Worm (Caenorhabditis elegans) whole organism, L1 larva: ENCODE measurements around the gene mrps-2.

Experiments
- C34B4.2 ChIP-seq: sonication (generic microtip); optimal IDR thresholded peaks from 2 replicates; lab custom pipeline; 2017; ENCODE audit warnings: mild to moderate bottlenecking, missing genetic modification characterization, missing compliant biosample characterization
- F16B12.6 ChIP-seq: fragments of 150-350 bp; optimal IDR thresholded peaks from 2 replicates; lab custom pipeline; 2014; ENCODE audit warnings: missing biosample characterization, missing genetic modification characterization
- alr-1 ChIP-seq: fragments of 200-800 bp; sonication (Bioruptor generic); optimal IDR thresholded peaks from 2 replicates; lab custom pipeline; 2018; ENCODE audit warnings: borderline replicate concordance, mild to moderate bottlenecking, missing genetic modification characterization, missing compliant biosample characterization
- aly-2 ChIP-seq: fragments of 150-350 bp; optimal IDR thresholded peaks from 2 replicates; lab custom pipeline; 2014; ENCODE audit warnings: missing biosample characterization, missing genetic modification characterization
- blmp-1 ChIP-seq: fragments of 150-350 bp; optimal IDR thresholded peaks from 2 replicates; lab custom pipeline; 2014; ENCODE audit warnings: missing biosample characterization, missing genetic modification characterization
- ceh-8 ChIP-seq: fragments of 200-800 bp; sonication (Bioruptor generic); optimal IDR thresholded peaks from 2 replicates; lab custom pipeline; 2018; ENCODE audit warnings: mild to moderate bottlenecking, missing genetic modification characterization, moderate library complexity, missing compliant biosample characterization
- ceh-82 ChIP-seq, 3 experiments: fragments of 150-350 bp in 1 of 3; sonication (generic microtip) in 2 of 3; optimal IDR thresholded peaks; 2 replicates each; lab custom pipeline; 2014 to 2017; ENCODE audit warnings: missing biosample characterization in 3 of 3, missing genetic modification characterization in 3 of 3
- ceh-90 ChIP-seq: sonication (generic microtip); optimal IDR thresholded peaks from 2 replicates; lab custom pipeline; 2016; ENCODE audit warnings: missing genetic modification characterization, missing compliant biosample characterization
- ces-1 ChIP-seq: fragments of 150-350 bp; optimal IDR thresholded peaks from 2 replicates; lab custom pipeline; 2014; ENCODE audit warnings: missing biosample characterization, missing genetic modification reagents, missing genetic modification characterization
- dsc-1 ChIP-seq: sonication (generic microtip); optimal IDR thresholded peaks from 2 replicates; lab custom pipeline; 2016; ENCODE audit warnings: mild to moderate bottlenecking, missing genetic modification characterization, missing compliant biosample characterization
- efl-1 ChIP-seq, 4 experiments: fragments of 150-350 bp; optimal IDR thresholded peaks in 3 of 4; peaks in 1 of 4; 1 replicate in 1 of 4; 2 replicates in 3 of 4; lab custom pipeline; 2014; ENCODE audit warnings: missing biosample characterization in 2 of 4, missing genetic modification characterization in 2 of 4, missing genetic modification reagents in 2 of 4
- efl-3 ChIP-seq: fragments of 200-800 bp; sonication (Bioruptor generic); optimal IDR thresholded peaks from 2 replicates; lab custom pipeline; 2018; ENCODE audit warnings: mild to moderate bottlenecking, missing genetic modification characterization, missing compliant biosample characterization
- elt-2 ChIP-seq: sonication (generic microtip); optimal IDR thresholded peaks from 2 replicates; lab custom pipeline; 2016; ENCODE audit warnings: missing genetic modification characterization, mild to moderate bottlenecking, inconsistent platforms, missing compliant biosample characterization, missing genetic modification reagents
- elt-3 ChIP-seq, 6 experiments: fragments of 150-350 bp in 1 of 6; sonication (generic microtip); optimal IDR thresholded peaks; 2 replicates each; lab custom pipeline; 2017 to 2018; ENCODE audit warnings: missing biosample characterization in 6 of 6, missing genetic modification characterization in 6 of 6, inconsistent platforms in 1 of 6
- fkh-10 ChIP-seq: sonication (generic microtip); optimal IDR thresholded peaks from 2 replicates; lab custom pipeline; 2017; ENCODE audit warnings: missing biosample characterization, missing genetic modification reagents, missing genetic modification characterization
- fkh-8 ChIP-seq: sonication (generic microtip); optimal IDR thresholded peaks from 2 replicates; lab custom pipeline; 2016; ENCODE audit warnings: mild to moderate bottlenecking, missing genetic modification characterization, missing compliant biosample characterization
- fos-1 ChIP-seq: fragments of 150-350 bp; optimal IDR thresholded peaks from 2 replicates; lab custom pipeline; 2014; ENCODE audit warnings: missing biosample characterization, missing genetic modification characterization
- grh-1 ChIP-seq: fragments of 200-800 bp; sonication (Bioruptor generic); IDR thresholded peaks from 2 replicates; pipeline ENCODE4 v1.3.6; 2022; ENCODE audit warnings: missing genetic modification reagents, missing genetic modification characterization, missing compliant biosample characterization
- hlh-17 ChIP-seq: fragments of 200-800 bp; sonication (Bioruptor generic); optimal IDR thresholded peaks from 2 replicates; lab custom pipeline; 2018; ENCODE audit warnings: missing genetic modification characterization, mild to moderate bottlenecking, missing compliant biosample characterization, moderate library complexity, borderline replicate concordance
- lin-14 ChIP-seq: fragments of 200-800 bp; sonication (Bioruptor generic); optimal IDR thresholded peaks from 2 replicates; lab custom pipeline; 2018; ENCODE audit warnings: mild to moderate bottlenecking, missing genetic modification characterization, moderate library complexity, missing compliant biosample characterization
- lin-15B ChIP-seq: fragments of 150-350 bp; sonication (generic microtip); optimal IDR thresholded peaks from 3 replicates; lab custom pipeline; 2014; ENCODE audit warnings: missing biosample characterization, missing genetic modification characterization
- lsy-2 ChIP-seq, 2 experiments: fragments of 150-350 bp; optimal IDR thresholded peaks; 2 replicates each; lab custom pipeline; 2014; ENCODE audit warnings: missing biosample characterization in 2 of 2, missing genetic modification characterization in 2 of 2
- mef-2 ChIP-seq: fragments of 150-350 bp; optimal IDR thresholded peaks from 2 replicates; lab custom pipeline; 2014; ENCODE audit warnings: missing biosample characterization, missing genetic modification characterization
- mep-1 ChIP-seq: fragments of 150-350 bp; optimal IDR thresholded peaks from 2 replicates; lab custom pipeline; 2014; ENCODE audit warnings: missing biosample characterization, missing genetic modification characterization
- nhr-12 ChIP-seq: sonication (generic microtip); optimal IDR thresholded peaks from 2 replicates; lab custom pipeline; 2017; ENCODE audit warnings: missing biosample characterization, missing genetic modification characterization
- nhr-19 ChIP-seq: fragments of 200-800 bp; sonication (Bioruptor generic); conservative IDR thresholded peaks from 2 replicates; pipeline ENCODE4 v1.3.6; 2022; ENCODE audit warnings: missing genetic modification characterization, missing compliant biosample characterization
- nhr-28 ChIP-seq: fragments of 150-350 bp; optimal IDR thresholded peaks from 2 replicates; lab custom pipeline; 2014; ENCODE audit warnings: missing biosample characterization, missing genetic modification characterization
- nhr-47 ChIP-seq: sonication (generic microtip); optimal IDR thresholded peaks from 2 replicates; lab custom pipeline; 2016; ENCODE audit warnings: mild to moderate bottlenecking, missing genetic modification characterization, moderate library complexity, missing compliant biosample characterization
- nhr-71 ChIP-seq: sonication (generic microtip); optimal IDR thresholded peaks from 2 replicates; lab custom pipeline; 2016; ENCODE audit warnings: mild to moderate bottlenecking, missing genetic modification characterization, moderate library complexity, missing compliant biosample characterization
- nhr-76 ChIP-seq: sonication (generic microtip); optimal IDR thresholded peaks from 2 replicates; lab custom pipeline; 2017; ENCODE audit warnings: missing biosample characterization, missing genetic modification characterization
- nhr-85 ChIP-seq: sonication (generic microtip); peaks from one replicate; lab custom pipeline; 2016; ENCODE audit warnings: missing genetic modification characterization, inconsistent platforms, missing compliant biosample characterization
- nhr-90 ChIP-seq: sonication (generic microtip); optimal IDR thresholded peaks from 2 replicates; lab custom pipeline; 2016; ENCODE audit warnings: mild to moderate bottlenecking, missing genetic modification characterization, missing compliant biosample characterization; ENCODE audit not compliant: poor library complexity
- pax-3 ChIP-seq: fragments of 200-800 bp; sonication (Bioruptor generic); optimal IDR thresholded peaks from 2 replicates; lab custom pipeline; 2018; ENCODE audit warnings: mild to moderate bottlenecking, missing genetic modification characterization, moderate library complexity, missing compliant biosample characterization
- rnt-1 ChIP-seq: sonication (generic microtip); optimal IDR thresholded peaks from 2 replicates; lab custom pipeline; 2016; ENCODE audit warnings: mild to moderate bottlenecking, missing genetic modification characterization, moderate library complexity, missing compliant biosample characterization
- skn-1 ChIP-seq: fragments of 150-350 bp; optimal IDR thresholded peaks from 2 replicates; lab custom pipeline; 2014; ENCODE audit warnings: missing biosample characterization, missing genetic modification characterization
- snpc-4 ChIP-seq: fragments of 150-350 bp; optimal IDR thresholded peaks from 2 replicates; lab custom pipeline; 2014; ENCODE audit warnings: missing biosample characterization, missing genetic modification characterization
- snu-23 ChIP-seq: sonication (generic microtip); optimal IDR thresholded peaks from 2 replicates; lab custom pipeline; 2016; ENCODE audit warnings: missing genetic modification characterization, missing compliant biosample characterization
- sox-4 ChIP-seq: sonication (generic microtip); optimal IDR thresholded peaks from 2 replicates; lab custom pipeline; 2016; ENCODE audit warnings: missing genetic modification characterization, missing compliant biosample characterization
- tbx-2 ChIP-seq: sonication (generic microtip); optimal IDR thresholded peaks from 2 replicates; lab custom pipeline; 2016; ENCODE audit warnings: missing genetic modification characterization, missing compliant biosample characterization
- unc-130 ChIP-seq: fragments of 150-350 bp; optimal IDR thresholded peaks from 2 replicates; lab custom pipeline; 2017; ENCODE audit warnings: missing biosample characterization, missing genetic modification characterization, inconsistent platforms
- unc-30 ChIP-seq: sonication (generic microtip); optimal IDR thresholded peaks from 2 replicates; lab custom pipeline; 2017; ENCODE audit warnings: missing biosample characterization, missing genetic modification characterization
- unc-86 ChIP-seq: sonication (generic microtip); optimal IDR thresholded peaks from 2 replicates; lab custom pipeline; 2016; ENCODE audit warnings: missing genetic modification characterization, missing compliant biosample characterization
- unc-98 ChIP-seq: fragments of 200-800 bp; sonication (Bioruptor generic); IDR thresholded peaks from 2 replicates; pipeline ENCODE4 v1.3.6; 2022; ENCODE audit warnings: missing genetic modification characterization, missing compliant biosample characterization
- zag-1 ChIP-seq: fragments of 150-350 bp; optimal IDR thresholded peaks from 2 replicates; lab custom pipeline; 2014; ENCODE audit warnings: missing biosample characterization, missing genetic modification characterization
- ztf-11 ChIP-seq, 2 experiments: sonication (generic microtip); optimal IDR thresholded peaks; 2 replicates each; lab custom pipeline; 2016 to 2017; ENCODE audit warnings: missing genetic modification characterization in 2 of 2, missing biosample characterization in 1 of 2, missing compliant biosample characterization in 1 of 2

mrps-2 gene

DNA sequence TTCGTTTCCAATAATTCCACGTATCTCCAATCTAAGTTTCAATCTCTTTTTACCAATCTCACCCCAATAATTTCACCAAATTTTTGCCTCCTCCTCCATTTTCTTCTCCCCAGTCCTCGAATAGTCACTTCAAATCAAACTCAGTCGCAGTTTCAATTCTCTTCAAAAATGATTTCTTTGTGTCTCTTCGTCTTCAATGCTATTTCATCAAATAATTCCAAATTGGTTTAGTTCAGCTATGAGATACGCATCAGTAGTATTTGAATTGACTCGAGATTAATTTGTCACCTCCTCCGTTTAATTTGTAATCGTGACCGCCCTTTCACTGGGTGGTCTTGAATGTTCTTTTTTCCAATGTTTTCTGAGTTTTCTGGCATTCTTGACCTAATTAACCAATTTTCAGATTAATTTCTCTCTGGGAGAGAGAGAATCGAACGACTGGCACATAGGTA is 10.5 kb upstream of the mrps-2 start, which contains the start of gene T23B12.11 (continued):
- TF ChIP-seq snu-23 (GFP tag; lab: Kevin White, UChicago) (peak; percentile 40), mef-2 (tag; lab: Kevin White, UChicago) (no peak), elt-3 (tag; optimal IDR thresholded peaks at IDR 0.05; lab: Kevin White, UChicago) (no peak), ceh-90 (no peak), fos-1 (tag; lab: Kevin White, UChicago) (no peak), nhr-76 (tag; lab: Kevin White, UChicago) (no peak), F16B12.6 (tag; lab: Kevin White, UChicago) (no peak), ztf-11 (tag; optimal IDR thresholded peaks at IDR 0.05; lab: Kevin White, UChicago) (no peak), unc-30 (tag; lab: Kevin White, UChicago) (no peak), aly-2 (tag; lab: Kevin White, UChicago) (no peak)

ce11 chrV:8460306-8460705 is 5.2 kb upstream of the mrps-2 start, which contains the start of gene T23B12.6:
Gene T23B12.6, minus strand, starts transcription at chrV:8460419.
- TF ChIP-seq nhr-12 (tag; lab: Kevin White, UChicago) (no peak), elt-2 (peak; percentile 25)

DNA sequence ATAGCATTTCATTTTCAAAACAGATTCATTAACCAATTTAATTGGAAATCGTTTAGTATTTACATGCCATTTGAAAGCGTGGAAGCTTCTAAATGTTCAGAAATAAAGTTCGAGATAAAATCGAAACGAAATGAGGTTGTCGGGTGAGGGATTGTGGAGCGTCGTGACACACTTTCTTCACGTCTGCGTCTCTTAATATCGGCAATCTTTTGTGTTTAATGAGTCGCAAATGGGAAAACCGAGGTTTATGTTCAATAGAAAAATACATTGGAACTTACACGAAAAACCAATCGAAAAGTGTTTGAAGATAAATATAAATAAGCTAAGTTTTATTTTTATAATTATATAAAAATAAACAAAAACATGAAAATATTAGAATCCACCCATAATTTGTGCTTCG is 4.7 kb upstream of the mrps-2 start:
- peak; percentile 82 for TF ChIP-seq blmp-1
- TF ChIP-seq nhr-85 (tag; lab: Kevin White, UChicago): peak; percentile 53
- TF ChIP-seq lin-14 (GFP tag; lab: Kevin White, UChicago): peak; percentile 53
- peak in 1 of 3 experiments; percentile 9 for TF ChIP-seq ceh-82 (tag; optimal IDR thresholded peaks at IDR 0.05; lab: Kevin White, UChicago)
- TF ChIP-seq pax-3: no peak
- TF ChIP-seq skn-1 (tag; lab: Kevin White, UChicago): no peak
- peak in 1 of 2 experiments; percentile 29 for TF ChIP-seq lsy-2 (tag; optimal IDR thresholded peaks at IDR 0.05; lab: Kevin White, UChicago)
- peak; percentile 29 for TF ChIP-seq mep-1 (tag; lab: Kevin White, UChicago)

DNA sequence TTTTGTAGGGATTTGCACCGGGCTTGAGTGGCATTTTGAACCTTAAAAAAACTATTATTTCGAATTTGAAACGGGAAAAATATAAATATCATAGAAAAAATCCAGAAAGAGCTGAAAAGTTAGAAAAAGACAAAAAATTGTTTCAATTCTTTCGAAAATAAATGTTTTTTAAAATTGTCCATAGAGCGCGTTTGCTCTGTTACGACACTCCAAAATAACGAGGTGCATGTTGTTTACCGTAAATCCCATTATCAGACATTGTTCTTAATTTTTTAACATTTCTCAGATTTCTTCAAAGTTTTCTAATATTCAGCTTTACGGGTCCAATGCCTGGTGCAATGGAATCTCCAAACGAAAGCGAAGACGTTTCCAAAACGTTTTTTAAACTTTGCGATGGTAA is 3.4 kb upstream of the mrps-2 start, which contains the start of the genes dnj-22 and natc-1:
Gene dnj-22 (minus strand): TSS at position 47 of the 400 bp plus-strand sequence.
Gene natc-1 (plus strand): TSS at position 286 of the 400 bp plus-strand sequence.
- TF ChIP-seq efl-1 (optimal IDR thresholded peaks at IDR 0.05; lab: Kevin White, UChicago) (peak; percentile 82 to 83), efl-1 (GFP tag; optimal IDR thresholded peaks at IDR 0.05 in 1 of 2; lab: Kevin White, UChicago) (peak; percentile 77 to 97), fkh-10 (peak; percentile 54), tbx-2 (tag; lab: Kevin White, UChicago) (peak; percentile 80), efl-3 (no peak), unc-30 (tag; lab: Kevin White, UChicago) (no peak), nhr-47 (peak; percentile 88), ceh-8 (GFP tag; lab: Kevin White, UChicago) (no peak), unc-130 (tag; lab: Kevin White, UChicago) (peak; percentile 80), C34B4.2 (tag; lab: Kevin White, UChicago) (no peak), F16B12.6 (tag; lab: Kevin White, UChicago) (peak; percentile 24), ztf-11 (tag; optimal IDR thresholded peaks at IDR 0.05; lab: Kevin White, UChicago) (peak in 1 of 2 experiments; percentile 7), unc-98 (GFP tag; lab: Robert Waterston, UW) (peak; percentile 24; the same call in 1 of the 2 replicates), hlh-17 (GFP tag; lab: Kevin White, UChicago) (no peak), fkh-8 (tag; lab: Kevin White, UChicago) (peak; percentile 64), grh-1 (0 out of 2 replicates have a peak, but pooled peaks have one; percentile 17), snu-23 (GFP tag; lab: Kevin White, UChicago) (peak; percentile 94), nhr-28 (tag; lab: Kevin White, UChicago) (no peak), snpc-4 (peak; percentile 85), sox-4 (tag; lab: Kevin White, UChicago) (peak; percentile 57), lsy-2 (tag; optimal IDR thresholded peaks at IDR 0.05; lab: Kevin White, UChicago) (peak; percentile 89 to 93), ces-1 (GFP tag; lab: Kevin White, UChicago) (peak; percentile 50), unc-86 (tag; lab: Kevin White, UChicago) (peak; percentile 74), alr-1 (tag; lab: Kevin White, UChicago) (no peak), zag-1 (tag; lab: Kevin White, UChicago) (no peak), dsc-1 (tag; lab: Kevin White, UChicago) (peak; percentile 74), lin-15B (peak; percentile 87), rnt-1 (tag; lab: Kevin White, UChicago) (peak; percentile 75), nhr-71 (peak; percentile 91), nhr-19 (GFP tag; lab: Robert Waterston, UW) (peak; percentile 82), ceh-82 (tag; optimal IDR thresholded peaks at IDR 0.05; lab: Kevin White, UChicago) (peak; percentile 79 to 87 (median 84)), pax-3 (no peak), nhr-90 (tag; lab: Kevin White, UChicago) (peak; percentile 81)
